Worm (Caenorhabditis elegans): ENCODE results near the gene wdr-83.

DNA sequence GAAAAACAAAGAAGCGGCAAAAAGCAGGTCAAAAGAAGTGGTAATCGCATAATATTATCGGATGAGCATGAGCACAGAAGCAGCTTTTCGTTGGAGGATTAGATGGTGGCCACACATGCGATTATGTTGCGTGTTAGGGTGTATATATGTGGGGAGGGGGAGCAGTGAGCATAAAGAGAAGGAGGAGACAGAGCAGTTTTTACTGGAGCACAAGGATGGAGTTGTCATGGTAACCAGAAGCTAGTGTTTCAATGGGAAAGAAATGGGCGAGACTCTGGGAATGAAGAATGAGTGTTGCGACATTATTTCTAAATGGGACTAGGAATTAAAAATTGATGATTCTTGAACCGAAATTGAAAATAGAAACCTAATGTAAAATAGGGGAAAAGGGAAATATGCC is 36.4 kb upstream of the wdr-83 start, which contains the start of gene C27A2.8:
- TF ChIP-seq aly-2 (tag; optimal IDR thresholded peaks at IDR 0.05) (no peak), jun-1 (tag; optimal IDR thresholded peaks at IDR 0.05) (no peak), nhr-12 (tag; optimal IDR thresholded peaks at IDR 0.05) (no peak), nfya-1 (tag; optimal IDR thresholded peaks at IDR 0.05; ENCODE audit: insufficient read depth) (no peak), ztf-4 (tag; optimal IDR thresholded peaks at IDR 0.05) (no peak), nhr-11 (tag; optimal IDR thresholded peaks at IDR 0.05) (no peak)

Data from whole organism, L3 larva.